Fruit fly (Drosophila melanogaster): Measurements from ENCODE around the gene CG14778.

DNA sequence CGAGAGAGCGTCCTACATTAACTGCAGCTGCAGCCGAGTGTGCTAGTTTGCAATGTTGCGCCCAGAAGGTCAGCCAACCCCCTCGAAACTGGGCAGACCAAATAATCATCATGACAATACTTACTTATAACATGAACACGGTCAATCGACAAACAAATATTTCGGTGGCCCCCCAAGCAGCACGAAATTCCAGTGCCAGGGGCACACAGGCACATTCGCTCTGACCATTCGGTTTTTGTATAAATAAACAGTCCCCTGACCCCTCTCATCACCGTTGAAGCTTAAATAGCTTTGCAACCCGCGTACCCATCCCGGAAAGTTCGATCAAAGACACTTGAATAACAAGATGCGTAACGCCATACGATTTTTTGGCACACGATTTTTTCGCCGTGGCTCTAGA, 46.6 kb downstream of the CG14778 start:
- TF ChIP-seq ey (GFP tag; optimal IDR thresholded peaks at IDR 0.05) = no peak
- TF ChIP-seq Abd-B (GFP tag; optimal IDR thresholded peaks at IDR 0.05) = no peak
- no peak for TF ChIP-seq CrebA (GFP tag; optimal IDR thresholded peaks at IDR 0.05; ENCODE audit: borderline replicate concordance)
- TF ChIP-seq Vsx2 (GFP tag; optimal IDR thresholded peaks at IDR 0.05; ENCODE audit: partially characterized antibody) = no peak
- TF ChIP-seq dl (GFP tag; optimal IDR thresholded peaks at IDR 0.05; ENCODE audit: insufficient read depth in 1 of 2, partially characterized antibody in 2 of 2) = no peak
- TF ChIP-seq usp (GFP tag; optimal IDR thresholded peaks at IDR 0.05) = no peak
- TF ChIP-seq HLH106 (tag; optimal IDR thresholded peaks at IDR 0.05) = no peak

All from whole organism, wandering third instar larva.